Worm (Caenorhabditis elegans) whole organism, L3 larva: ENCODE measurements around the gene K01A6.5.

Source experiments
- ama-1 ChIP-seq: fragments of 150-350 bp; optimal IDR thresholded peaks from 2 replicates; lab custom pipeline; 2018
- nfya-1 ChIP-seq: sonication (generic microtip); optimal IDR thresholded peaks from 2 replicates; lab custom pipeline; 2017; ENCODE audit warnings: missing genetic modification characterization, mild to moderate bottlenecking, missing compliant biosample characterization, antibody characterized with exemption, moderate library complexity; ENCODE audit not compliant: insufficient read depth
- nhr-237 ChIP-seq: fragments of 150-350 bp; optimal IDR thresholded peaks from 2 replicates; lab custom pipeline; 2014; ENCODE audit warnings: missing biosample characterization, missing genetic modification characterization
- nhr-28 ChIP-seq: fragments of 150-350 bp; optimal IDR thresholded peaks from 2 replicates; lab custom pipeline; 2014; ENCODE audit warnings: missing biosample characterization, missing genetic modification characterization
- ztf-11 ChIP-seq: fragments of 150-350 bp; optimal IDR thresholded peaks from 2 replicates; lab custom pipeline; 2014; ENCODE audit warnings: missing biosample characterization, missing genetic modification characterization

DNA sequence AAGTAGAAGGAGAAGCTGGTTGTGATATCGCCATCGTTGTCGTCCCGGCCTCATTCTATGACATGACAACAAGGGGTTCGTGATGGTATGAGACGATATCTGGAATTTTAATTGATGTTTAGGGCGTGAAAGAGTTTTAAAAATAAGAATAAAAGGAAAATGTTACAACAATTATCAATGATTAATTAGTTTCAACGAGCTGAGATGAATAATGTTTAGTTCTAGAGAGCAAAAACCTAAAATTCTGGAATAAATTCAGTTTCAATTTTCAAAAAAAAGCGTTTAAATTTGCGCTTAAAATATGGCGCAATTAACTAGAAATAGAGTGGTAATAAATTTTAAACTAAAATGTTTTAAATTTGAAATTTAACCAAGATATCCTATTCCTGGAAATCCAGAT, 50.0 kb downstream of the K01A6.5 start, which contains the start of gene H01G02.3:
- TF ChIP-seq ztf-11 (no peak), nfya-1 (tag; lab: Kevin White, UChicago) (no peak), nhr-28 (tag; lab: Kevin White, UChicago) (no peak), nhr-237 (tag; lab: Kevin White, UChicago) (no peak), ama-1 (no peak)
